Worm (Caenorhabditis elegans) whole organism, L1 larva: ENCODE data around the gene srd-49.
A peak's percentile ranks its signal among the peaks of the same experiment; 100 is the strongest.

ENCODE experiments used
- C16A3.4 ChIP-seq: fragments of 150-350 bp; optimal IDR thresholded peaks from 2 replicates; lab custom pipeline; 2014; ENCODE audit warnings: missing biosample characterization, missing genetic modification characterization
- Y116A8C.19 ChIP-seq: sonication (generic microtip); optimal IDR thresholded peaks from 2 replicates; lab custom pipeline; 2016; ENCODE audit warnings: missing compliant biosample characterization, missing genetic modification characterization, borderline replicate concordance
- aha-1 ChIP-seq: fragments of 150-350 bp; optimal IDR thresholded peaks from 2 replicates; lab custom pipeline; 2014; ENCODE audit warnings: missing biosample characterization, missing genetic modification characterization
- blmp-1 ChIP-seq: fragments of 150-350 bp; optimal IDR thresholded peaks from 2 replicates; lab custom pipeline; 2014; ENCODE audit warnings: missing biosample characterization, missing genetic modification characterization
- ceh-63 ChIP-seq: fragments of 200-800 bp; sonication (Bioruptor generic); optimal IDR thresholded peaks from 2 replicates; lab custom pipeline; 2018; ENCODE audit warnings: mild to moderate bottlenecking, missing genetic modification characterization, missing compliant biosample characterization
- ceh-8 ChIP-seq: fragments of 200-800 bp; sonication (Bioruptor generic); optimal IDR thresholded peaks from 2 replicates; lab custom pipeline; 2018; ENCODE audit warnings: mild to moderate bottlenecking, missing genetic modification characterization, moderate library complexity, missing compliant biosample characterization
- ceh-88 ChIP-seq: fragments of 200-800 bp; sonication (Bioruptor generic); IDR thresholded peaks from 2 replicates; pipeline ENCODE4 v1.3.6; 2022; ENCODE audit warnings: missing genetic modification characterization, missing compliant biosample characterization
- dpl-1 ChIP-seq, 3 experiments: fragments of 150-350 bp in 2 of 3; sonication (generic microtip) in 1 of 3; optimal IDR thresholded peaks; 2 replicates each; lab custom pipeline; 2014 to 2017; ENCODE audit warnings: missing biosample characterization in 3 of 3, missing genetic modification characterization in 3 of 3, missing genetic modification reagents in 3 of 3
- efl-1 ChIP-seq, 4 experiments: fragments of 150-350 bp; optimal IDR thresholded peaks in 3 of 4; peaks in 1 of 4; 1 replicate in 1 of 4; 2 replicates in 3 of 4; lab custom pipeline; 2014; ENCODE audit warnings: missing biosample characterization in 2 of 4, missing genetic modification characterization in 2 of 4, missing genetic modification reagents in 2 of 4
- egl-27 ChIP-seq, 2 experiments: fragments of 150-350 bp in 1 of 2; sonication (generic microtip); optimal IDR thresholded peaks; 3 replicates each; lab custom pipeline; 2017 to 2018; ENCODE audit warnings: missing biosample characterization in 2 of 2, missing genetic modification characterization in 2 of 2, missing genetic modification reagents in 2 of 2
- elt-3 ChIP-seq, 6 experiments: fragments of 150-350 bp in 1 of 6; sonication (generic microtip); optimal IDR thresholded peaks; 2 replicates each; lab custom pipeline; 2017 to 2018; ENCODE audit warnings: missing biosample characterization in 6 of 6, missing genetic modification characterization in 6 of 6, inconsistent platforms in 1 of 6
- fos-1 ChIP-seq: fragments of 150-350 bp; optimal IDR thresholded peaks from 2 replicates; lab custom pipeline; 2014; ENCODE audit warnings: missing biosample characterization, missing genetic modification characterization
- hlh-4 ChIP-seq: sonication (generic microtip); optimal IDR thresholded peaks from 2 replicates; lab custom pipeline; 2016; ENCODE audit warnings: mild to moderate bottlenecking, missing genetic modification characterization, missing compliant biosample characterization
- hpl-2 ChIP-seq: fragments of 150-350 bp; optimal IDR thresholded peaks from 2 replicates; lab custom pipeline; 2014; ENCODE audit warnings: missing biosample characterization, missing genetic modification reagents, missing genetic modification characterization
- irx-1 ChIP-seq: sonication (generic microtip); optimal IDR thresholded peaks from 2 replicates; lab custom pipeline; 2016; ENCODE audit warnings: missing genetic modification characterization, missing compliant biosample characterization
- isw-1 ChIP-seq: fragments of 200-800 bp; sonication (Bioruptor generic); IDR thresholded peaks from 2 replicates; pipeline ENCODE4 v1.3.6; 2022; ENCODE audit warnings: missing genetic modification characterization, missing compliant biosample characterization
- lin-13 ChIP-seq: fragments of 150-350 bp; optimal IDR thresholded peaks from 2 replicates; lab custom pipeline; 2014; ENCODE audit warnings: missing biosample characterization, missing genetic modification reagents, missing genetic modification characterization
- lin-14 ChIP-seq: fragments of 200-800 bp; sonication (Bioruptor generic); optimal IDR thresholded peaks from 2 replicates; lab custom pipeline; 2018; ENCODE audit warnings: mild to moderate bottlenecking, missing genetic modification characterization, moderate library complexity, missing compliant biosample characterization
- lin-15B ChIP-seq: fragments of 150-350 bp; sonication (generic microtip); optimal IDR thresholded peaks from 3 replicates; lab custom pipeline; 2014; ENCODE audit warnings: missing biosample characterization, missing genetic modification characterization
- lin-35 ChIP-seq, 2 experiments: fragments of 150-350 bp; optimal IDR thresholded peaks; 2 replicates each; lab custom pipeline; 2014; ENCODE audit warnings: missing biosample characterization in 2 of 2, missing genetic modification characterization in 2 of 2, missing genetic modification reagents in 2 of 2
- lin-39 ChIP-seq: fragments of 150-350 bp; optimal IDR thresholded peaks from 2 replicates; lab custom pipeline; 2014; ENCODE audit warnings: missing biosample characterization, missing genetic modification reagents, missing genetic modification characterization
- lsy-2 ChIP-seq, 2 experiments: fragments of 150-350 bp; optimal IDR thresholded peaks; 2 replicates each; lab custom pipeline; 2014; ENCODE audit warnings: missing biosample characterization in 2 of 2, missing genetic modification characterization in 2 of 2
- mab-9 ChIP-seq: fragments of 200-800 bp; sonication (Bioruptor generic); IDR thresholded peaks from 2 replicates; pipeline ENCODE4 v1.3.6; 2022; ENCODE audit warnings: missing genetic modification reagents, missing genetic modification characterization, missing compliant biosample characterization
- mef-2 ChIP-seq: fragments of 150-350 bp; optimal IDR thresholded peaks from 2 replicates; lab custom pipeline; 2014; ENCODE audit warnings: missing biosample characterization, missing genetic modification characterization
- nhr-20 ChIP-seq: sonication (generic microtip); optimal IDR thresholded peaks from 2 replicates; lab custom pipeline; 2016; ENCODE audit warnings: mild to moderate bottlenecking, missing genetic modification characterization, missing compliant biosample characterization
- nhr-71 ChIP-seq: sonication (generic microtip); optimal IDR thresholded peaks from 2 replicates; lab custom pipeline; 2016; ENCODE audit warnings: mild to moderate bottlenecking, missing genetic modification characterization, moderate library complexity, missing compliant biosample characterization
- nhr-85 ChIP-seq: sonication (generic microtip); peaks from one replicate; lab custom pipeline; 2016; ENCODE audit warnings: missing genetic modification characterization, inconsistent platforms, missing compliant biosample characterization
- pqm-1 ChIP-seq: sonication (generic microtip); optimal IDR thresholded peaks from 3 replicates; lab custom pipeline; 2017; ENCODE audit warnings: missing biosample characterization, missing genetic modification characterization
- rnt-1 ChIP-seq: sonication (generic microtip); optimal IDR thresholded peaks from 2 replicates; lab custom pipeline; 2016; ENCODE audit warnings: mild to moderate bottlenecking, missing genetic modification characterization, moderate library complexity, missing compliant biosample characterization
- skn-1 ChIP-seq: fragments of 150-350 bp; optimal IDR thresholded peaks from 2 replicates; lab custom pipeline; 2014; ENCODE audit warnings: missing biosample characterization, missing genetic modification characterization
- snpc-4 ChIP-seq: fragments of 150-350 bp; optimal IDR thresholded peaks from 2 replicates; lab custom pipeline; 2014; ENCODE audit warnings: missing biosample characterization, missing genetic modification characterization
- snu-23 ChIP-seq: sonication (generic microtip); optimal IDR thresholded peaks from 2 replicates; lab custom pipeline; 2016; ENCODE audit warnings: missing genetic modification characterization, missing compliant biosample characterization
- sup-37 ChIP-seq: fragments of 200-800 bp; sonication (Bioruptor generic); optimal IDR thresholded peaks from 2 replicates; lab custom pipeline; 2018; ENCODE audit warnings: mild to moderate bottlenecking, missing genetic modification characterization, missing compliant biosample characterization
- unc-62 ChIP-seq: fragments of 150-350 bp; optimal IDR thresholded peaks from 2 replicates; lab custom pipeline; 2014; ENCODE audit warnings: missing biosample characterization, missing genetic modification reagents, missing genetic modification characterization
- xbp-1 ChIP-seq: sonication (generic microtip); optimal IDR thresholded peaks from 2 replicates; lab custom pipeline; 2016; ENCODE audit warnings: missing genetic modification characterization, missing compliant biosample characterization

srd-49 gene

DNA sequence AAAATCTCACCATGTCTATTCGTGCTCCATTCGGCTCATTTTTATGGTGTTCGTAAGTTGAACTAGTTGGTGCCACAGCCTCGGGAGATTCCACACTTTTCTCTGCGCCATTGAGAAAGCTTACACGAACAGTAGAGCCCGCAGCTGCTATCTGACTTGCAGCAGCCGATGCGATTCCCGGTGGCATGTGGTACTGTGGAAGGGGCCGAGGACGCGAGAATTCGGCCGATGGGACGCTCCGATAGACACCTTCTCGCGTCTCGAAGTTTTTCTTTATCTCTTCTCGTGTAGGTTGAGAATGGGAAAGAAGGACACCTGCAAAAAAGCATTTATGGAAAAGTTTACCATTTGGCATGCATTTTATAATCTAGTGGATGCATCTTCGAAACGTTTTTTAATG lies 38.8 kb downstream of the srd-49 start:
- TF ChIP-seq isw-1 (GFP tag; lab: Robert Waterston, UW), result no peak

ce11 chrV:10134077-10134693 lies 39.7 kb downstream of the srd-49 start, which contains the start of the genes C08B6.18, wdr-20 and C08B6.8:
TSS of gene C08B6.18 (minus strand) at chrV:10134127.
TSS of gene wdr-20 (minus strand) at chrV:10134158.
TSS of gene C08B6.8 (plus strand) at chrV:10134643.
- TF ChIP-seq lin-15B (tag; lab: Kevin White, UChicago) (peak; percentile 65), nhr-20 (tag; lab: Kevin White, UChicago) (peak; percentile 4), Y116A8C.19 (tag; lab: Kevin White, UChicago) (no peak), hlh-4 (tag; lab: Kevin White, UChicago) (no peak), irx-1 (tag; lab: Kevin White, UChicago) (no peak), fos-1 (tag; lab: Kevin White, UChicago) (no peak), C16A3.4 (tag; lab: Kevin White, UChicago) (peak; percentile 47), unc-62 (GFP tag; lab: Kevin White, UChicago) (no peak), ceh-63 (GFP tag; lab: Kevin White, UChicago) (no peak), nhr-85 (tag; lab: Kevin White, UChicago) (no peak), hpl-2 (no peak), xbp-1 (no peak), egl-27 (tag; optimal IDR thresholded peaks at IDR 0.05; lab: Kevin White, UChicago) (no peak), snu-23 (GFP tag; lab: Kevin White, UChicago) (peak; percentile 15), mef-2 (tag; lab: Kevin White, UChicago) (no peak), blmp-1 (peak; percentile 19), lin-35 (GFP tag; optimal IDR thresholded peaks at IDR 0.05; lab: Kevin White, UChicago) (peak; percentile 46 to 69), efl-1 (optimal IDR thresholded peaks at IDR 0.05; lab: Kevin White, UChicago) (peak; percentile 28 to 30), efl-1 (GFP tag; optimal IDR thresholded peaks at IDR 0.05 in 1 of 2; lab: Kevin White, UChicago) (peak; percentile 42 to 87), snpc-4 (tag; lab: Kevin White, UChicago) (peak; percentile 61), dpl-1 (GFP tag; optimal IDR thresholded peaks at IDR 0.05; lab: Kevin White, UChicago) (peak in 2 of 3 experiments; percentile 21 to 58), lin-39 (tag; lab: Kevin White, UChicago) (no peak), elt-3 (tag; optimal IDR thresholded peaks at IDR 0.05; lab: Kevin White, UChicago) (peak in 1 of 6 experiments; percentile 8), ceh-8 (GFP tag; lab: Kevin White, UChicago) (no peak), lsy-2 (tag; optimal IDR thresholded peaks at IDR 0.05; lab: Kevin White, UChicago) (peak; percentile 21 to 65), ceh-88 (GFP tag; lab: Robert Waterston, UW) (no peak), skn-1 (tag; lab: Kevin White, UChicago) (peak; percentile 42), mab-9 (GFP tag; lab: Robert Waterston, UW) (no peak), pqm-1 (tag; lab: Kevin White, UChicago) (no peak), aha-1 (tag; lab: Kevin White, UChicago) (no peak), nhr-71 (tag; lab: Kevin White, UChicago) (peak; percentile 3), lin-13 (GFP tag; lab: Kevin White, UChicago) (no peak)

- peak; percentile 40 for TF ChIP-seq rnt-1 (tag; lab: Kevin White, UChicago)
- no peak for TF ChIP-seq sup-37 (GFP tag; lab: Kevin White, UChicago)
- peak; percentile 31 for TF ChIP-seq nhr-71 (tag; lab: Kevin White, UChicago)
- TF ChIP-seq lin-14 (GFP tag; lab: Kevin White, UChicago), result peak; percentile 61
Observed at ce11 chrV:10145653-10146052, 51.2 kb downstream of the srd-49 start, which contains the start of gene C51E3.9. TSS of gene C51E3.9 (plus strand) at chrV:10145953.
